Worm (Caenorhabditis elegans) whole organism, L3 larva: ENCODE data around the gene C04F5.8.

Experiments
- ZK546.5 ChIP-seq: sonication (generic microtip); optimal IDR thresholded peaks from 2 replicates; lab custom pipeline; 2017; ENCODE audit warnings: missing biosample characterization, missing genetic modification characterization
- ceh-28 ChIP-seq: fragments of 150-350 bp; optimal IDR thresholded peaks from 2 replicates; lab custom pipeline; 2014; ENCODE audit warnings: missing biosample characterization, missing genetic modification reagents, missing genetic modification characterization
- ceh-82 ChIP-seq: fragments of 150-350 bp; optimal IDR thresholded peaks from 2 replicates; lab custom pipeline; 2014; ENCODE audit warnings: missing biosample characterization, missing genetic modification characterization
- ceh-9 ChIP-seq: sonication (generic microtip); optimal IDR thresholded peaks from 2 replicates; lab custom pipeline; 2018; ENCODE audit warnings: missing biosample characterization, missing genetic modification characterization
- daf-12 ChIP-seq: fragments of 150-350 bp; optimal IDR thresholded peaks from 2 replicates; lab custom pipeline; 2014; ENCODE audit warnings: missing biosample characterization, missing genetic modification reagents, missing genetic modification characterization
- egl-27 ChIP-seq: sonication (generic microtip); optimal IDR thresholded peaks from 4 replicates; lab custom pipeline; 2017; ENCODE audit warnings: missing biosample characterization, missing genetic modification reagents, missing genetic modification characterization
- egl-5 ChIP-seq: fragments of 150-350 bp; optimal IDR thresholded peaks from 2 replicates; lab custom pipeline; 2017; ENCODE audit warnings: missing biosample characterization, missing genetic modification reagents, missing genetic modification characterization, inconsistent platforms
- elt-1 ChIP-seq: fragments of 150-350 bp; optimal IDR thresholded peaks from 2 replicates; lab custom pipeline; 2014; ENCODE audit warnings: missing biosample characterization, missing genetic modification characterization
- elt-2 ChIP-seq: sonication (generic microtip); optimal IDR thresholded peaks from 2 replicates; lab custom pipeline; 2016; ENCODE audit warnings: missing genetic modification reagents, mild to moderate bottlenecking, missing genetic modification characterization, missing compliant biosample characterization
- fkh-2 ChIP-seq: fragments of 150-350 bp; optimal IDR thresholded peaks from 2 replicates; lab custom pipeline; 2014; ENCODE audit warnings: missing biosample characterization, missing genetic modification reagents, missing genetic modification characterization
- hmg-11 ChIP-seq: sonication (generic microtip); optimal IDR thresholded peaks from 2 replicates; lab custom pipeline; 2016; ENCODE audit warnings: missing genetic modification characterization, missing compliant biosample characterization
- jun-1 ChIP-seq: fragments of 150-350 bp; optimal IDR thresholded peaks from 2 replicates; lab custom pipeline; 2014; ENCODE audit warnings: missing biosample characterization, missing genetic modification reagents, missing genetic modification characterization
- lin-15B ChIP-seq: fragments of 150-350 bp; optimal IDR thresholded peaks from 2 replicates; lab custom pipeline; 2014; ENCODE audit warnings: missing biosample characterization, missing genetic modification characterization
- lin-39 ChIP-seq: fragments of 150-350 bp; optimal IDR thresholded peaks from 2 replicates; lab custom pipeline; 2018; ENCODE audit warnings: missing biosample characterization, missing genetic modification reagents, missing genetic modification characterization
- mdl-1 ChIP-seq: fragments of 150-350 bp; optimal IDR thresholded peaks from 2 replicates; lab custom pipeline; 2014; ENCODE audit warnings: missing biosample characterization, missing genetic modification characterization
- mml-1 ChIP-seq: fragments of 150-350 bp; sonication (generic microtip); optimal IDR thresholded peaks from 3 replicates; lab custom pipeline; 2014; ENCODE audit warnings: missing biosample characterization, missing genetic modification characterization
- nfya-1 ChIP-seq: sonication (generic microtip); optimal IDR thresholded peaks from 2 replicates; lab custom pipeline; 2017; ENCODE audit warnings: missing genetic modification characterization, mild to moderate bottlenecking, missing compliant biosample characterization, antibody characterized with exemption, moderate library complexity; ENCODE audit not compliant: insufficient read depth
- nhr-12 ChIP-seq: fragments of 150-350 bp; optimal IDR thresholded peaks from 2 replicates; lab custom pipeline; 2014; ENCODE audit warnings: missing biosample characterization, missing genetic modification characterization
- nhr-23 ChIP-seq: fragments of 150-350 bp; optimal IDR thresholded peaks from 2 replicates; lab custom pipeline; 2014; ENCODE audit warnings: missing biosample characterization, missing genetic modification reagents, missing genetic modification characterization
- nhr-237 ChIP-seq: fragments of 150-350 bp; optimal IDR thresholded peaks from 2 replicates; lab custom pipeline; 2014; ENCODE audit warnings: missing biosample characterization, missing genetic modification characterization
- nhr-25 ChIP-seq: sonication (generic microtip); optimal IDR thresholded peaks from 2 replicates; lab custom pipeline; 2017; ENCODE audit warnings: missing biosample characterization, missing genetic modification characterization
- nhr-28 ChIP-seq: fragments of 150-350 bp; optimal IDR thresholded peaks from 2 replicates; lab custom pipeline; 2014; ENCODE audit warnings: missing biosample characterization, missing genetic modification characterization
- nhr-43 ChIP-seq: sonication (generic microtip); optimal IDR thresholded peaks from 2 replicates; lab custom pipeline; 2016; ENCODE audit warnings: mild to moderate bottlenecking, missing genetic modification characterization, missing compliant biosample characterization; ENCODE audit not compliant: poor library complexity, severe bottlenecking
- nhr-67 ChIP-seq: fragments of 150-350 bp; optimal IDR thresholded peaks from 2 replicates; lab custom pipeline; 2014; ENCODE audit warnings: missing biosample characterization, missing genetic modification characterization
- pha-4 ChIP-seq: fragments of 150-350 bp; optimal IDR thresholded peaks from 2 replicates; lab custom pipeline; 2014; ENCODE audit warnings: missing biosample characterization, missing genetic modification reagents, missing genetic modification characterization
- pqm-1 ChIP-seq: fragments of 150-350 bp; optimal IDR thresholded peaks from 2 replicates; lab custom pipeline; 2017; ENCODE audit warnings: missing biosample characterization, missing genetic modification characterization, inconsistent platforms
- sea-2 ChIP-seq: fragments of 150-350 bp; sonication (generic microtip); optimal IDR thresholded peaks from 4 replicates; lab custom pipeline; 2014; ENCODE audit warnings: missing biosample characterization, missing genetic modification reagents, missing genetic modification characterization
- skn-1 ChIP-seq: fragments of 150-350 bp; optimal IDR thresholded peaks from 2 replicates; lab custom pipeline; 2014; ENCODE audit warnings: missing biosample characterization, missing genetic modification characterization
- snpc-4 ChIP-seq: fragments of 150-350 bp; optimal IDR thresholded peaks from 2 replicates; lab custom pipeline; 2014; ENCODE audit warnings: missing biosample characterization, missing genetic modification characterization
- unc-39 ChIP-seq: sonication (generic microtip); optimal IDR thresholded peaks from 4 replicates; lab custom pipeline; 2017; ENCODE audit warnings: missing biosample characterization, missing genetic modification characterization
- unc-62 ChIP-seq: fragments of 150-350 bp; sonication (generic microtip); optimal IDR thresholded peaks from 4 replicates; lab custom pipeline; 2014; ENCODE audit warnings: missing biosample characterization, missing genetic modification reagents, missing genetic modification characterization
- ztf-11 ChIP-seq: fragments of 150-350 bp; optimal IDR thresholded peaks from 2 replicates; lab custom pipeline; 2014; ENCODE audit warnings: missing biosample characterization, missing genetic modification characterization
- ztf-4 ChIP-seq: fragments of 150-350 bp; optimal IDR thresholded peaks from 2 replicates; lab custom pipeline; 2014; ENCODE audit warnings: missing biosample characterization, missing genetic modification characterization

Gene C04F5.8

DNA sequence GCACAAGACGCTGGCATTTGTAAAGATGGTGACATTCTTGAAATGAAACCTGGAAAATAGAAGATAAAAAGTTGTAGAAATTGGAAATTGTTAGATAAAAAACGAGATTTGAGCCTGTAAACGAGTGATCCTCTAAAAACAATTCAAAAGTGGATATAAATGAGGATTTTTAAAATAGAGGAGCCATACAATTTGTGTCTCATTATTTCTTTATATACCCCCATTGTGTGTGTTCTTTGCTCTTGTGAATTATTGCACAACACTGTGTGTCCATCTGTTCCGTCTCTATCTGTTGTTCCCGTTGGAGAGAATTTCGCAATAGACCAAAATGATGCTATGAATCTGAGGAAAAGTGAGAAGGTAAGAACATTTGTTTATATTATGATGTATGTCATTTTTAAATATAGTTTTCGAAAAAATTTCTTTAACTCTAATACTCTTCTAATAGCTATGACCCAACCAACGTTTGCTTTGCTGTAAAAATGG is 26.6 kb downstream of the C04F5.8 start, which contains the start of gene Y58A7A.5:
Gene Y58A7A.5, minus strand, starts transcription at position 51 of the 486 bp plus-strand sequence.
- no peak for TF ChIP-seq lin-15B
- no peak for TF ChIP-seq ZK546.5 (tag; lab: Kevin White, UChicago)
- peak; percentile 26 for TF ChIP-seq lin-39
- peak; percentile 28 for TF ChIP-seq pha-4 (tag; lab: Kevin White, UChicago)
- no peak for TF ChIP-seq nhr-12
- peak; percentile 3 for TF ChIP-seq ceh-28 (tag; lab: Kevin White, UChicago)
- no peak for TF ChIP-seq nhr-43
- TF ChIP-seq elt-1 (tag; lab: Kevin White, UChicago) = no peak
- TF ChIP-seq nfya-1 (tag; lab: Kevin White, UChicago) = peak; percentile 22

DNA sequence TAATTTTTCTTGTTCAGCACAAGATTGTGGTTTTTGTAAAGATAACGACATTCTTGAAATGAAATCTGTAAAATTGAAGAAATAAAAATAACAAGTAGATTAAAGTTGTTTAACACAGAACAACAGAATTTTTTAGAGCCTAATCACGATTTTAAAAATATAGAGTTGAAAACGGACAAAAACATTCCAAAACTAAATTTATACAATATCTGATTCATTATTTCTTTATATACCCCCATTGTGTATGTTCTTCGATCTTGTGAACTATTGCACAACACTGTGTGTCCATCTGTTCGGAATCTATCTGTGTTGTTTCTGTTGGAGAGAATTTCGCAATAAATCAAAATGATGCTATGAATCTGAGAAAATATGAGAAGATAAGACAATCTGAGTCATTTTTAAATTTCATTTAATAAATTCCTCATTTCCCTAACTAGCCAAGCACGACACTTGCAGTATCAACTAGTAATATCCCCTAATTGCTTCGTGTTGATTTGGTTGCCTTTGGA is 28.5 kb downstream of the C04F5.8 start, which contains the start of gene Y58A7A.4:
Gene Y58A7A.4, minus strand, starts transcription at position 51 of the 509 bp plus-strand sequence.
- no peak for TF ChIP-seq hmg-11 (tag; lab: Kevin White, UChicago)
- TF ChIP-seq jun-1 = no peak
- no peak for TF ChIP-seq nhr-12
- no peak for TF ChIP-seq nhr-237 (tag; lab: Kevin White, UChicago)
- no peak for TF ChIP-seq nhr-25 (tag; lab: Kevin White, UChicago)
- no peak for TF ChIP-seq daf-12 (tag; lab: Kevin White, UChicago)
- no peak for TF ChIP-seq nfya-1 (tag; lab: Kevin White, UChicago)
- no peak for TF ChIP-seq ceh-82 (tag; lab: Kevin White, UChicago)
- no peak for TF ChIP-seq egl-27 (tag; lab: Kevin White, UChicago)
- no peak for TF ChIP-seq nhr-28 (tag; lab: Kevin White, UChicago)
- no peak for TF ChIP-seq ztf-11 (tag; lab: Kevin White, UChicago)
- TF ChIP-seq skn-1 (tag; lab: Kevin White, UChicago) = no peak
- no peak for TF ChIP-seq lin-39
- no peak for TF ChIP-seq ZK546.5 (tag; lab: Kevin White, UChicago)
- no peak for TF ChIP-seq unc-39 (tag; lab: Kevin White, UChicago)
- no peak for TF ChIP-seq ztf-4
- no peak for TF ChIP-seq snpc-4 (tag; lab: Kevin White, UChicago)
- no peak for TF ChIP-seq pqm-1
- TF ChIP-seq fkh-2 (tag; lab: Kevin White, UChicago) = no peak

DNA sequence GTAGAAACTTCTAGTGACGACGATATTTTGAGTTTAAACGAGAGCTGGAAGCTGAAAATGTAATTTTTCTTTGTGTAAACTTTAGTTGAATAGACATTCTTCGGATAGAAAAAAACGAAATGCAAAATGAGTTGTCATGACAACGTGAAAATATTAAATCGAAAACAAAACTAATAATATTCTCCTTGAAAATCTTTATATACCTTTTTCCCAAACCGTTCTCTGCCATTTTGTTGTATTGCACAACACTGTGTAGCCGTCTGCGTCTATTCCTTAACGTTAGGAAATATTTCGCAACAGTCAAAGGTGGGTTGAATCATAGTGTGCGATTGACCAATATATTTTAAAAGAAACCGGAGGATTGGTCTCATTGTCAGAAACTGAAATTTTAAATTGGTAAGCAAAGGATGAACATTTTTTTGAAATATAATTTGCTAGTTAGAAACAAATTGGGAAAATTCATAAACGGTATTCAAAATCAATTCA is 32.7 kb downstream of the C04F5.8 start, which contains the start of gene Y58A7A.3:
Gene Y58A7A.3, minus strand, starts transcription at position 51 of the 486 bp plus-strand sequence.
- no peak for TF ChIP-seq sea-2 (GFP tag; lab: Kevin White, UChicago)
- TF ChIP-seq jun-1 = peak; percentile 11
- peak; percentile 46 for TF ChIP-seq nfya-1 (tag; lab: Kevin White, UChicago)
- peak; percentile 36 for TF ChIP-seq elt-2 (tag; lab: Kevin White, UChicago)
- peak; percentile 28 for TF ChIP-seq skn-1 (tag; lab: Kevin White, UChicago)
- no peak for TF ChIP-seq unc-39 (tag; lab: Kevin White, UChicago)
- TF ChIP-seq snpc-4 (tag; lab: Kevin White, UChicago) = no peak
- peak; percentile 2 for TF ChIP-seq lin-15B
- peak; percentile 28 for TF ChIP-seq pqm-1
- TF ChIP-seq egl-5 (tag; lab: Kevin White, UChicago) = no peak
- peak; percentile 43 for TF ChIP-seq ceh-28 (tag; lab: Kevin White, UChicago)
- TF ChIP-seq pha-4 (tag; lab: Kevin White, UChicago) = peak; percentile 75
- TF ChIP-seq nhr-28 (tag; lab: Kevin White, UChicago) = no peak
- no peak for TF ChIP-seq nhr-237 (tag; lab: Kevin White, UChicago)
- no peak for TF ChIP-seq nhr-12
- TF ChIP-seq nhr-23 (tag; lab: Kevin White, UChicago) = peak; percentile 72
- peak; percentile 5 for TF ChIP-seq nhr-25 (tag; lab: Kevin White, UChicago)
- TF ChIP-seq nhr-67 (tag; lab: Kevin White, UChicago) = no peak

DNA sequence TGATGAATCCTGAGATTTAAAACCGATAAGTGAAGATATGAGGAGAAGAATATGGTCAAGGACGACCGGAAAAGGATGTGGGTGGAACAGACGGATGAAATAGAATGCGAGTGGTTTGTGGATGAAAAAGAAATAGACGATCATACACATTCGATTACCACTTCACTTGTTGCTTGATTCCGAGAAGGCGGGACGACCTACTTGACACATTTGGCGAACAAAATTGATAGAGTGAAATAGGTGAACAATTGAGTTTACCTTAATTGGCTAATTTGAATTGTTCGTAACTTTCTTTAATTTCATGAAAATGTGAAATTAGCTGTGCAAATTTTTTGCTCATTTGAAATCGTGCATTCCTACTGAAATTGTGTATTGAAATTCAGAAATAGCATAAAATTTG is 41.5 kb downstream of the C04F5.8 start, which contains the start of gene Y58A7A.2:
Gene Y58A7A.2, minus strand, starts transcription at position 101 of the 400 bp plus-strand sequence.
- TF ChIP-seq sea-2 (GFP tag; lab: Kevin White, UChicago) (no peak), egl-5 (tag; lab: Kevin White, UChicago) (no peak), jun-1 (no peak), mml-1 (tag; lab: Kevin White, UChicago) (no peak), mdl-1 (tag; lab: Kevin White, UChicago) (no peak), elt-2 (tag; lab: Kevin White, UChicago) (no peak), ceh-9 (no peak), unc-62 (GFP tag; lab: Kevin White, UChicago) (no peak), nhr-25 (tag; lab: Kevin White, UChicago) (no peak), fkh-2 (tag; lab: Kevin White, UChicago) (no peak), nfya-1 (tag; lab: Kevin White, UChicago) (no peak), ceh-82 (tag; lab: Kevin White, UChicago) (no peak), ZK546.5 (tag; lab: Kevin White, UChicago) (no peak)
